Worm (Caenorhabditis elegans): ENCODE results near the gene T23F2.5.

- TF ChIP-seq ceh-58 (GFP tag; IDR thresholded peaks at IDR 0.05) (no peak), dpl-1 (GFP tag; optimal IDR thresholded peaks at IDR 0.05) (no peak), hrde-1 (tag; optimal IDR thresholded peaks at IDR 0.05; ENCODE audit: borderline replicate concordance) (no peak)
These were observed 49.1 kb downstream of the T23F2.5 start, which contains the start of gene dpyd-1 for ce11 chrX:5467820-5468270.
